Worm (Caenorhabditis elegans) whole organism, young adult: Measurements from ENCODE around the gene ttr-44.
A peak's percentile ranks its signal among the peaks of the same experiment; 100 is the strongest.

Experiments
- B0035.1 ChIP-seq: sonication (generic microtip); optimal IDR thresholded peaks from 2 replicates; lab custom pipeline; 2016; ENCODE audit warnings: missing genetic modification characterization, mild to moderate bottlenecking, missing compliant biosample characterization, missing genotype, missing genetic modification reagents
- B0261.1 ChIP-seq: sonication (generic microtip); optimal IDR thresholded peaks from 2 replicates; lab custom pipeline; 2016; ENCODE audit warnings: mild to moderate bottlenecking, missing genetic modification characterization, moderate library complexity, missing compliant biosample characterization
- F23B12.7 ChIP-seq: sonication (generic microtip); optimal IDR thresholded peaks from 2 replicates; lab custom pipeline; 2017; ENCODE audit warnings: missing genetic modification characterization, mild to moderate bottlenecking, missing compliant biosample characterization, antibody characterized with exemption, moderate library complexity; ENCODE audit not compliant: insufficient read depth
- F55B11.4 ChIP-seq: sonication (generic microtip); optimal IDR thresholded peaks from 2 replicates; lab custom pipeline; 2016; ENCODE audit warnings: missing compliant biosample characterization, missing genetic modification characterization, borderline replicate concordance; ENCODE audit not compliant: insufficient read depth
- T07F8.4 ChIP-seq: sonication (generic microtip); optimal IDR thresholded peaks from 2 replicates; lab custom pipeline; 2016; ENCODE audit warnings: mild to moderate bottlenecking, missing genetic modification characterization, moderate library complexity, missing compliant biosample characterization
- Y53G8AR.9 ChIP-seq: fragments of 200-800 bp; sonication (Bioruptor generic); conservative IDR thresholded peaks from 2 replicates; pipeline ENCODE4 v1.3.6; 2022; ENCODE audit warnings: missing genetic modification reagents, missing genetic modification characterization, missing compliant biosample characterization
- Y95B8A.8 ChIP-seq: fragments of 200-800 bp; sonication (Bioruptor generic); IDR thresholded peaks from 2 replicates; pipeline ENCODE4 v1.3.6; 2022; ENCODE audit warnings: missing genetic modification reagents, missing genetic modification characterization, missing compliant biosample characterization
- ZK185.1 ChIP-seq: sonication (generic microtip); optimal IDR thresholded peaks from 2 replicates; lab custom pipeline; 2016; ENCODE audit warnings: mild to moderate bottlenecking, missing genetic modification characterization, missing compliant biosample characterization; ENCODE audit not compliant: poor library complexity, severe bottlenecking
- akir-1 ChIP-seq: fragments of 200-800 bp; sonication (Bioruptor generic); optimal IDR thresholded peaks from 2 replicates; lab custom pipeline; 2018; ENCODE audit warnings: mild to moderate bottlenecking, missing genetic modification characterization, moderate library complexity, missing compliant biosample characterization
- aptf-3 ChIP-seq: fragments of 200-800 bp; sonication (Bioruptor generic); IDR thresholded peaks from 2 replicates; pipeline ENCODE4 v1.3.6; 2022; ENCODE audit warnings: missing genetic modification characterization, missing compliant biosample characterization
- atf-7 ChIP-seq: sonication (generic microtip); optimal IDR thresholded peaks from 2 replicates; lab custom pipeline; 2017; ENCODE audit warnings: mild to moderate bottlenecking, missing genetic modification characterization, missing compliant biosample characterization
- attf-3 ChIP-seq: fragments of 200-800 bp; sonication (Bioruptor generic); conservative IDR thresholded peaks from 2 replicates; pipeline ENCODE4 v1.3.6; 2022; ENCODE audit warnings: missing genetic modification reagents, missing genetic modification characterization, missing compliant biosample characterization
- attf-6 ChIP-seq: fragments of 200-800 bp; sonication (Bioruptor generic); IDR thresholded peaks from 2 replicates; pipeline ENCODE4 v1.3.6; 2022; ENCODE audit warnings: missing genetic modification reagents, missing genetic modification characterization, missing compliant biosample characterization
- ceh-58 ChIP-seq: fragments of 200-800 bp; sonication (Bioruptor generic); IDR thresholded peaks from 2 replicates; pipeline ENCODE4 v1.3.6; 2022; ENCODE audit warnings: missing genetic modification characterization, missing compliant biosample characterization
- chd-7 ChIP-seq: sonication (generic microtip); optimal IDR thresholded peaks from 2 replicates; lab custom pipeline; 2016; ENCODE audit warnings: mild to moderate bottlenecking, missing genetic modification characterization, moderate library complexity, missing compliant biosample characterization
- egl-18 ChIP-seq: fragments of 200-800 bp; sonication (Bioruptor generic); IDR thresholded peaks from 2 replicates; pipeline ENCODE4 v1.3.6; 2022; ENCODE audit warnings: missing genetic modification reagents, missing genetic modification characterization, missing compliant biosample characterization
- ets-4 ChIP-seq: fragments of 200-800 bp; sonication (Bioruptor generic); optimal IDR thresholded peaks from 2 replicates; lab custom pipeline; 2018; ENCODE audit warnings: mild to moderate bottlenecking, missing genetic modification characterization, missing compliant biosample characterization
- him-1 ChIP-seq: sonication (generic microtip); optimal IDR thresholded peaks from 2 replicates; lab custom pipeline; 2016; ENCODE audit warnings: missing genotype, missing genetic modification reagents, missing genetic modification characterization, missing compliant biosample characterization
- hmg-1.2 ChIP-seq: fragments of 200-800 bp; sonication (Bioruptor generic); IDR thresholded peaks from 2 replicates; pipeline ENCODE4 v1.3.6; 2022; ENCODE audit warnings: missing genetic modification reagents, missing genetic modification characterization, missing compliant biosample characterization
- hsf-1 ChIP-seq: fragments of 200-800 bp; sonication (Bioruptor generic); IDR thresholded peaks from 2 replicates; pipeline ENCODE4 v1.3.6; 2022; ENCODE audit warnings: missing genetic modification reagents, missing genetic modification characterization, missing compliant biosample characterization
- lin-35 ChIP-seq, 3 experiments: fragments of 150-350 bp in 2 of 3; sonication (generic microtip) in 1 of 3; optimal IDR thresholded peaks; 2 replicates each; lab custom pipeline; 2014 to 2018; ENCODE audit warnings: missing biosample characterization in 3 of 3, missing genetic modification characterization in 3 of 3, missing genetic modification reagents in 3 of 3
- lin-40 ChIP-seq: sonication (generic microtip); optimal IDR thresholded peaks from 2 replicates; lab custom pipeline; 2016; ENCODE audit warnings: missing genetic modification characterization, mild to moderate bottlenecking, missing compliant biosample characterization, missing genotype, missing genetic modification reagents
- madf-3 ChIP-seq: fragments of 200-800 bp; sonication (Bioruptor generic); IDR thresholded peaks from 2 replicates; pipeline ENCODE4 v1.3.6; 2022; ENCODE audit warnings: missing genetic modification reagents, missing genetic modification characterization, missing compliant biosample characterization
- mcd-1 ChIP-seq: fragments of 200-800 bp; sonication (Bioruptor generic); IDR thresholded peaks from 2 replicates; pipeline ENCODE4 v1.3.6; 2022; ENCODE audit warnings: missing genetic modification reagents, missing genetic modification characterization, missing compliant biosample characterization
- mes-4 ChIP-seq: sonication (generic microtip); optimal IDR thresholded peaks from 2 replicates; lab custom pipeline; 2016; ENCODE audit warnings: missing genotype, missing genetic modification characterization, missing compliant biosample characterization
- nfya-1 ChIP-seq: sonication (generic microtip); optimal IDR thresholded peaks from 2 replicates; lab custom pipeline; 2017; ENCODE audit warnings: antibody characterized with exemption, missing compliant biosample characterization, missing genetic modification characterization, borderline replicate concordance; ENCODE audit not compliant: insufficient read depth
- nhr-80 ChIP-seq: sonication (generic microtip); optimal IDR thresholded peaks from 2 replicates; lab custom pipeline; 2016; ENCODE audit warnings: missing genetic modification characterization, missing compliant biosample characterization
- pha-4 ChIP-seq: fragments of 150-350 bp; sonication (generic microtip); optimal IDR thresholded peaks from 2 replicates; lab custom pipeline; 2014; ENCODE audit warnings: missing biosample characterization, missing genetic modification reagents, missing genetic modification characterization
- repo-1 ChIP-seq: sonication (generic microtip); optimal IDR thresholded peaks from 2 replicates; lab custom pipeline; 2017; ENCODE audit warnings: mild to moderate bottlenecking, missing genetic modification characterization, missing compliant biosample characterization
- snpc-1.1 ChIP-seq: sonication (generic microtip); optimal IDR thresholded peaks from 2 replicates; lab custom pipeline; 2017; ENCODE audit warnings: missing genetic modification characterization, mild to moderate bottlenecking, missing compliant biosample characterization, antibody characterized with exemption, moderate library complexity, missing genotype, missing genetic modification reagents; ENCODE audit not compliant: insufficient read depth
- tbx-9 ChIP-seq: sonication (generic microtip); optimal IDR thresholded peaks from 2 replicates; lab custom pipeline; 2016; ENCODE audit warnings: borderline replicate concordance, missing genetic modification characterization, inconsistent platforms, missing compliant biosample characterization
- xnd-1 ChIP-seq: sonication (generic microtip); optimal IDR thresholded peaks from 2 replicates; lab custom pipeline; 2016; ENCODE audit warnings: missing genotype, missing genetic modification reagents, missing genetic modification characterization, missing compliant biosample characterization
- zfh-2 ChIP-seq: fragments of 200-800 bp; sonication (Bioruptor generic); conservative IDR thresholded peaks from 2 replicates; pipeline ENCODE4 v1.3.6; 2022; ENCODE audit warnings: missing genetic modification reagents, missing genetic modification characterization, missing compliant biosample characterization
- ztf-22 ChIP-seq: fragments of 200-800 bp; sonication (Bioruptor generic); optimal IDR thresholded peaks from 2 replicates; lab custom pipeline; 2018; ENCODE audit warnings: mild to moderate bottlenecking, missing genetic modification characterization, moderate library complexity, missing compliant biosample characterization
- ztf-28 ChIP-seq: fragments of 200-800 bp; sonication (Bioruptor generic); IDR thresholded peaks from 2 replicates; pipeline ENCODE4 v1.3.6; 2022; ENCODE audit warnings: missing genetic modification reagents, missing genetic modification characterization, missing compliant biosample characterization

The ttr-44 gene

DNA sequence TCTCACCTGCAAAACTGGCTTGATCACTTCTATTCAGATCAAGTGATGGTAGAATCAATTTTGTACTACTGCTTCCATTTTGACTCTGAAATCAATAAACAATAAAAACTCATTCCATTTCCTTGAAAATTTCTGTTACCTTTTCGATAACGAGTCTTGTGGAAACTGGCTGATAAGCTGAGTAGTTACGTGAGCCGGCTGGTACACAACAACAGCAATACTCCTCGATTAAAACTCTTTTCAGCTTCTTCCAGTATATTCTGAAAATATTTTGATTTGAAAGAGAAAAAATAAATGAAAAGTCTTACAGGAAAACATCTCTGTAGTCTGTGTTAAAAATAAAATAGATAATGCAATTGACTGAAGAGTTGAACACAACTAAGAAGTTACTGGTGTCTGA, 1.9 kb upstream of the ttr-44 start:
- no peak for TF ChIP-seq pha-4 (tag; lab: Kevin White, UChicago)
- no peak for TF ChIP-seq atf-7
- TF ChIP-seq tbx-9 (tag; lab: Kevin White, UChicago) = no peak
- no peak for TF ChIP-seq aptf-3 (GFP tag; lab: Robert Waterston, UW)
- no peak for TF ChIP-seq ceh-58 (GFP tag; lab: Robert Waterston, UW)
- no peak for TF ChIP-seq snpc-1.1
- no peak for TF ChIP-seq Y53G8AR.9 (GFP tag; lab: Robert Waterston, UW)
- TF ChIP-seq attf-6 (GFP tag; lab: Robert Waterston, UW) = no peak
- TF ChIP-seq repo-1 (tag; lab: Kevin White, UChicago) = no peak
- TF ChIP-seq egl-18 (GFP tag; lab: Robert Waterston, UW) = no peak
- TF ChIP-seq Y95B8A.8 = no peak

DNA sequence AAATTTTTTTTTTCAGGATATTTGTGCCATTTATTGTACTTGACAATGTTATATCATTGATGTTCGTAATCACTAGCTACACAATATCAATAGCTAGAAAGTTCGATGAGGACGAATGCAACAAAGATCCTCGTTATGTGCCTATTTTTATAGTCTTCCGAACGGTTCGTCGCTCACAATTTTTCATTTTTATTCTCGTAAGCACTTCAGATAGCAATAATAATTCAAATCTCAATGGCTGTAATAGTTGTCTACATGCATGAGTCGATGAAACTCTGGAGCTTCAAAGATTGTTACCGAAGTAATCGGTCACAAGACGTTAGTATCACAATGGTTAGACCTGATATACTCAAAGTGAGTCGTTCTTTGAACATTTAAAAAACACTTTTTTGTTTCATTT, 1.4 kb downstream of the ttr-44 start:
- TF ChIP-seq ztf-22 (GFP tag; lab: Kevin White, UChicago) = no peak
- TF ChIP-seq mes-4 = no peak
- TF ChIP-seq lin-40 = no peak
- TF ChIP-seq him-1 = no peak
- TF ChIP-seq nhr-80 (tag; lab: Kevin White, UChicago) = no peak
- TF ChIP-seq xnd-1 (tag; lab: Kevin White, UChicago) = no peak
- no peak for TF ChIP-seq T07F8.4 (tag; lab: Kevin White, UChicago)
- TF ChIP-seq hsf-1 (GFP tag; lab: Robert Waterston, UW) = no peak
- TF ChIP-seq ztf-28 (GFP tag; lab: Robert Waterston, UW) = no peak
- no peak for TF ChIP-seq B0261.1 (tag; lab: Kevin White, UChicago)
- no peak for TF ChIP-seq ZK185.1 (tag; lab: Kevin White, UChicago)

DNA sequence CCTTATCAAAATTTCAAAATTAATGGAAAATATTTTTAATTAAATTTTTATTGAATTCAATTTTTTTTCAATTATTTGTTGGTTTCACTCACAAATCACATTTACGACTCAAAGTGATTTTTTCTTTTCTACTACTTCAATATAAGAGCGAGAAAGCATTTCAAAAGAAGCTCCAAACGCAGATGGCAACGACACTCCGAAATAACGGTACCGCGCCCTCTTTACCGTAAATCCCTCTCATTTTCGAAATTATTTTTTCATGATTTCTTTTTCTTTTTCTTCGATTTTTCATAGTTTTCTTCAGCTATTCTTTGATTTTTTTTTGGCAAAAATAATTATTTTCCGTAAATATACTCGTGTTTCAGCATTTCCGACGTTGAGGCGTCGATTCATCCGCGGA, 3.3 kb downstream of the ttr-44 start:
- TF ChIP-seq attf-3 (GFP tag; lab: Robert Waterston, UW) = peak; percentile 86

DNA sequence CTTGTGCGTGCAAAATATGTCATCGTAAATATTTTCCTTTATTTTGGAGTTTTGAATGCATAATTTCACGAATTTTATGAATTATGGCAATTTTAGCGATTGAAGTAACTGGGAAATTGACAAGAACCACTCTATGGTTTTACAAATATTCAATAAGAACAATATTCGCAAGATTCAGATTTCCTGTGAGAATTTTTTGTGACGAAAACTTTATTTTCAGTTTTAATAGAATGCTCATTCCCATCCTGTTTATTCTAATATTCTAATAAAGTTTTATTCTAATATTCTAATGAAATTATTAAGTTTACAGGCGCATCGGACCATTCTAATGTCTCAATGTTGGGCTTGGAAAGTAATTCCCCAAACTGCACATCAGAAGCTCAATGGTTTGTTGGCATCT, 7.3 kb downstream of the ttr-44 start, which contains the start of gene R11G10.3:
TSS of gene R11G10.3 (plus strand) at position 301 of the 400 bp plus-strand sequence.
- TF ChIP-seq ets-4 (no peak), B0035.1 (tag; lab: Kevin White, UChicago) (no peak), attf-3 (GFP tag; lab: Robert Waterston, UW) (no peak), ztf-28 (GFP tag; lab: Robert Waterston, UW) (no peak), nfya-1 (tag; lab: Kevin White, UChicago) (no peak), chd-7 (tag; lab: Kevin White, UChicago) (no peak), zfh-2 (GFP tag; lab: Robert Waterston, UW) (no peak), akir-1 (GFP tag; lab: Kevin White, UChicago) (no peak), snpc-1.1 (no peak), F23B12.7 (tag; lab: Kevin White, UChicago) (no peak), madf-3 (GFP tag; lab: Robert Waterston, UW) (no peak), hmg-1.2 (GFP tag; lab: Robert Waterston, UW) (no peak), mes-4 (no peak), lin-35 (GFP tag; optimal IDR thresholded peaks at IDR 0.05; lab: Kevin White, UChicago) (no peak), mcd-1 (no peak), F55B11.4 (tag; lab: Kevin White, UChicago) (no peak)
- TF ChIP-seq, all 124 proteins: peak for 0
